Fruit fly (Drosophila melanogaster): Measurements from ENCODE around the gene sofe.
A peak's percentile ranks its signal among the peaks of the same experiment; 100 is the strongest.

sofe gene

dm6 chrX:10857376-10857775 is at the start of gene sofe, which contains the start of gene CG2186:
sofe (minus strand) TSS chrX:10857413.
CG2186 (plus strand) TSS chrX:10857655.
- TF ChIP-seq CG17801 (GFP tag; optimal IDR thresholded peaks at IDR 0.05; ENCODE audit: partially characterized antibody): peak; percentile 63

dm6 chrX:10906222-10906866 is 49.1 kb upstream of the sofe start:
- TF ChIP-seq CG17801 (GFP tag; optimal IDR thresholded peaks at IDR 0.05; ENCODE audit: partially characterized antibody): no peak

dm6 chrX:10905467-10905866 is 48.3 kb upstream of the sofe start, which contains the start of gene CG43901:
CG43901 (plus strand) TSS chrX:10905767.
- no peak for TF ChIP-seq CG17801 (GFP tag; optimal IDR thresholded peaks at IDR 0.05; ENCODE audit: partially characterized antibody)

dm6 chrX:10905047-10905446 is 47.8 kb upstream of the sofe start:
- peak; percentile 36 for TF ChIP-seq CG17801 (GFP tag; optimal IDR thresholded peaks at IDR 0.05; ENCODE audit: partially characterized antibody)

- TF ChIP-seq CG17801 (GFP tag; optimal IDR thresholded peaks at IDR 0.05; ENCODE audit: partially characterized antibody): no peak
Measured at dm6 chrX:10899665-10900064, 42.5 kb upstream of the sofe start, which contains the start of gene CG15208. CG15208 (plus strand) TSS chrX:10899965.

- TF ChIP-seq CG17801 (GFP tag; optimal IDR thresholded peaks at IDR 0.05; ENCODE audit: partially characterized antibody): peak; percentile 64
Measured at dm6 chrX:10899232-10899631, 42.0 kb upstream of the sofe start, which contains the start of gene CG1582. CG1582 (minus strand) TSS chrX:10899302.

dm6 chrX:10893208-10893607 is 36.0 kb upstream of the sofe start:
- peak; percentile 40 for TF ChIP-seq CG17801 (GFP tag; optimal IDR thresholded peaks at IDR 0.05; ENCODE audit: partially characterized antibody)

dm6 chrX:10891150-10891549 is 33.9 kb upstream of the sofe start, which contains the start of gene Ork1:
Ork1 (minus strand) TSS chrX:10891250.
- TF ChIP-seq CG17801 (GFP tag; optimal IDR thresholded peaks at IDR 0.05; ENCODE audit: partially characterized antibody): no peak

- peak; percentile 47 for TF ChIP-seq CG17801 (GFP tag; optimal IDR thresholded peaks at IDR 0.05; ENCODE audit: partially characterized antibody)
Measured at dm6 chrX:10889955-10890617, 32.9 kb upstream of the sofe start.

dm6 chrX:10887643-10888042 is 30.4 kb upstream of the sofe start:
- no peak for TF ChIP-seq CG17801 (GFP tag; optimal IDR thresholded peaks at IDR 0.05; ENCODE audit: partially characterized antibody)

dm6 chrX:10886418-10886817 is 29.2 kb upstream of the sofe start:
- TF ChIP-seq CG17801 (GFP tag; optimal IDR thresholded peaks at IDR 0.05; ENCODE audit: partially characterized antibody): no peak

- no peak for TF ChIP-seq CG17801 (GFP tag; optimal IDR thresholded peaks at IDR 0.05; ENCODE audit: partially characterized antibody)
Measured at dm6 chrX:10883740-10884139, 26.5 kb upstream of the sofe start.

- no peak for TF ChIP-seq CG17801 (GFP tag; optimal IDR thresholded peaks at IDR 0.05; ENCODE audit: partially characterized antibody)
Measured at dm6 chrX:10882786-10883185, 25.6 kb upstream of the sofe start.

- TF ChIP-seq CG17801 (GFP tag; optimal IDR thresholded peaks at IDR 0.05; ENCODE audit: partially characterized antibody): peak; percentile 9
Measured at dm6 chrX:10877087-10877935, 20.1 kb upstream of the sofe start, which contains the start of gene CG1637. CG1637 (minus strand) TSS chrX:10877893.

- no peak for TF ChIP-seq CG17801 (GFP tag; optimal IDR thresholded peaks at IDR 0.05; ENCODE audit: partially characterized antibody)
Measured at dm6 chrX:10876451-10876850, 19.2 kb upstream of the sofe start.

Data from ovary, adult (tissue).